Fruit fly (Drosophila melanogaster): ENCODE results near the gene CG31730.
A peak's percentile ranks its signal among the peaks of the same experiment; 100 is the strongest.

The CG31730 gene

dm6 chr2L:13222225-13222648 lies 37.3 kb downstream of the CG31730 start, which contains the start of the genes Ski6 and CG16812 (continued):
- peak; percentile 25 for TF ChIP-seq CG5245 (GFP tag; optimal IDR thresholded peaks at IDR 0.05)
- peak in 1 of 3 experiments; percentile 8 for TF ChIP-seq Stat92E (GFP tag; optimal IDR thresholded peaks at IDR 0.05)
- TF ChIP-seq gfzf (GFP tag; optimal IDR thresholded peaks at IDR 0.05): peak; percentile 58
- TF ChIP-seq Bteb2 (GFP tag; optimal IDR thresholded peaks at IDR 0.05): peak; percentile 52
- peak; percentile 82 for TF ChIP-seq phol (tag; optimal IDR thresholded peaks at IDR 0.05)
- no peak for TF ChIP-seq CG3281 (GFP tag; optimal IDR thresholded peaks at IDR 0.05)
- peak; percentile 66 for TF ChIP-seq Atf6 (GFP tag; IDR thresholded peaks at IDR 0.05)
- TF ChIP-seq dimm (GFP tag; IDR thresholded peaks at IDR 0.05): no peak
- peak; percentile 73 for TF ChIP-seq CG15696 (tag; optimal IDR thresholded peaks at IDR 0.05)
- peak; percentile 45 for TF ChIP-seq run (tag; optimal IDR thresholded peaks at IDR 0.05)
- no peak for TF ChIP-seq tx (GFP tag; optimal IDR thresholded peaks at IDR 0.05)
- TF ChIP-seq CG10979 (tag; optimal IDR thresholded peaks at IDR 0.05): peak; percentile 67
- no peak for TF ChIP-seq pfk (GFP tag; optimal IDR thresholded peaks at IDR 0.05)
- peak; percentile 15 for TF ChIP-seq pnt (GFP tag; optimal IDR thresholded peaks at IDR 0.05)
- peak; percentile 45 for TF ChIP-seq Ets97D (GFP tag; optimal IDR thresholded peaks at IDR 0.05)
- no peak for TF ChIP-seq bigmax (GFP tag; optimal IDR thresholded peaks at IDR 0.05)
- no peak for TF ChIP-seq odd (GFP tag; optimal IDR thresholded peaks at IDR 0.05)
- TF ChIP-seq TFAM (GFP tag; optimal IDR thresholded peaks at IDR 0.05): no peak
- TF ChIP-seq bbx (GFP tag; IDR thresholded peaks at IDR 0.05; ENCODE audit: partially characterized antibody): no peak
- TF ChIP-seq mam (GFP tag; optimal IDR thresholded peaks at IDR 0.05): no peak
- TF ChIP-seq Ssrp (tag; optimal IDR thresholded peaks at IDR 0.05): peak; percentile 56
- TF ChIP-seq Xbp1 (GFP tag; optimal IDR thresholded peaks at IDR 0.05): peak; percentile 74
- TF ChIP-seq bab2 (GFP tag; optimal IDR thresholded peaks at IDR 0.05): peak; percentile 54
- TF ChIP-seq grau (tag; optimal IDR thresholded peaks at IDR 0.05): peak; percentile 78
- peak; percentile 79 for TF ChIP-seq stwl (tag; optimal IDR thresholded peaks at IDR 0.05)
- TF ChIP-seq ranshi (GFP tag; IDR thresholded peaks at IDR 0.05): peak; percentile 64
- TF ChIP-seq CG12391 (tag; optimal IDR thresholded peaks at IDR 0.05): peak; percentile 89
- TF ChIP-seq twi (tag; optimal IDR thresholded peaks at IDR 0.05): peak; percentile 65
- TF ChIP-seq CG11504 (tag; optimal IDR thresholded peaks at IDR 0.05): no peak
- peak; percentile 69 for TF ChIP-seq CG3847 (GFP tag; IDR thresholded peaks at IDR 0.05)
- peak; percentile 66 for TF ChIP-seq YL-1 (GFP tag; optimal IDR thresholded peaks at IDR 0.05)
- no peak for TF ChIP-seq HmgD (GFP tag; optimal IDR thresholded peaks at IDR 0.05)
- 0 out of 3 replicates have a peak, but pooled peaks have one; percentile 31 for TF ChIP-seq CG34224 (GFP tag; IDR thresholded peaks at IDR 0.05; ENCODE audit: partially characterized antibody)
- TF ChIP-seq Opbp (GFP tag; IDR thresholded peaks at IDR 0.05; ENCODE audit: partially characterized antibody): peak; percentile 57; the same call in 2 of the 3 replicates
- no peak; the same call in 1 of the 2 replicates for TF ChIP-seq sob (GFP tag; IDR thresholded peaks at IDR 0.05)
- TF ChIP-seq Nf-YA (GFP tag; IDR thresholded peaks at IDR 0.05): 0 out of 2 replicates have a peak, but pooled peaks have one; percentile 4
- TF ChIP-seq CG4617 (GFP tag; optimal IDR thresholded peaks at IDR 0.05; ENCODE audit: borderline replicate concordance): peak; percentile 65
- TF ChIP-seq Fer2 (tag; optimal IDR thresholded peaks at IDR 0.05): peak; percentile 66
- peak; percentile 71; the same call in 2 of the 3 replicates for TF ChIP-seq zfh1 (GFP tag; IDR thresholded peaks at IDR 0.05)
- peak; percentile 50 for TF ChIP-seq Abd-B (GFP tag; optimal IDR thresholded peaks at IDR 0.05)
- peak; percentile 56 for TF ChIP-seq CG32772 (GFP tag; IDR thresholded peaks at IDR 0.05)
- no peak for TF ChIP-seq ap (GFP tag; IDR thresholded peaks at IDR 0.05)
- peak; percentile 68 for TF ChIP-seq E2f1 (GFP tag; IDR thresholded peaks at IDR 0.05)
- peak; percentile 40 for TF ChIP-seq CG10462 (GFP tag; optimal IDR thresholded peaks at IDR 0.05)
- peak; percentile 22; the same call in 1 of the 2 replicates for TF ChIP-seq CG1024 (GFP tag; IDR thresholded peaks at IDR 0.05)
- TF ChIP-seq CG16779 (GFP tag; IDR thresholded peaks at IDR 0.05): peak; percentile 23; the same call in 1 of the 2 replicates
- TF ChIP-seq klu (GFP tag; IDR thresholded peaks at IDR 0.05): peak; percentile 8; the same call in 1 of the 2 replicates
- peak; percentile 43 for TF ChIP-seq dm (GFP tag; optimal IDR thresholded peaks at IDR 0.05)
- no peak for TF ChIP-seq GATAe (GFP tag; conservative IDR thresholded peaks at IDR 0.05)
- TF ChIP-seq NC2β (GFP tag; optimal IDR thresholded peaks at IDR 0.05): peak; percentile 51

Measured in whole organism, embryonic.